Worm (Caenorhabditis elegans) whole organism, L4 larva: ENCODE results near the gene srh-113.

ENCODE experiments used
- F44E2.7 ChIP-seq: fragments of 200-800 bp; sonication (Bioruptor generic); IDR thresholded peaks from 2 replicates; pipeline ENCODE4 v2.1.2; 2022; ENCODE audit warnings: missing genetic modification characterization, missing compliant biosample characterization
- F49E8.2 ChIP-seq: sonication (generic microtip); optimal IDR thresholded peaks from 2 replicates; lab custom pipeline; 2016; ENCODE audit warnings: missing compliant biosample characterization, mild to moderate bottlenecking, missing genetic modification characterization, borderline replicate concordance
- Y48G9A.11 ChIP-seq: fragments of 200-800 bp; sonication (Bioruptor generic); IDR thresholded peaks from 2 replicates; pipeline ENCODE4 v1.3.6; 2022; ENCODE audit warnings: missing genetic modification reagents, missing genetic modification characterization, missing compliant biosample characterization
- Y5F2A.4 ChIP-seq: fragments of 200-800 bp; sonication (Bioruptor generic); optimal IDR thresholded peaks from 2 replicates; lab custom pipeline; 2018; ENCODE audit warnings: mild to moderate bottlenecking, missing genetic modification characterization, missing compliant biosample characterization
- Y75B8A.6 ChIP-seq: fragments of 200-800 bp; sonication (Bioruptor generic); IDR thresholded peaks from 2 replicates; pipeline ENCODE4 v1.3.6; 2022; ENCODE audit warnings: missing genetic modification reagents, missing genetic modification characterization, missing compliant biosample characterization
- ZK337.2 ChIP-seq: fragments of 200-800 bp; sonication (Bioruptor generic); IDR thresholded peaks from 2 replicates; pipeline ENCODE4 v1.3.6; 2022; ENCODE audit warnings: missing genetic modification reagents, missing genetic modification characterization, missing compliant biosample characterization
- aha-1 ChIP-seq: fragments of 150-350 bp; peaks from one replicate; lab custom pipeline; 2014; ENCODE audit warnings: missing biosample characterization, missing genetic modification characterization
- aly-2 ChIP-seq: sonication (generic microtip); optimal IDR thresholded peaks from 2 replicates; lab custom pipeline; 2018; ENCODE audit warnings: missing biosample characterization, missing genetic modification characterization
- ceh-44 ChIP-seq: fragments of 200-800 bp; sonication (Bioruptor generic); IDR thresholded peaks from 2 replicates; pipeline ENCODE4 v1.3.6; 2022; ENCODE audit warnings: missing genetic modification reagents, missing genetic modification characterization, missing compliant biosample characterization
- cey-2 ChIP-seq: sonication (generic microtip); optimal IDR thresholded peaks from 3 replicates; lab custom pipeline; 2017; ENCODE audit warnings: missing genetic modification characterization, mild to moderate bottlenecking, missing compliant biosample characterization, antibody characterized with exemption, borderline replicate concordance; ENCODE audit not compliant: insufficient read depth
- daf-8 ChIP-seq: fragments of 200-800 bp; sonication (Bioruptor generic); IDR thresholded peaks from 2 replicates; pipeline ENCODE4 v1.3.6; 2022; ENCODE audit warnings: missing genetic modification characterization, missing compliant biosample characterization
- dmd-6 ChIP-seq: fragments of 200-800 bp; sonication (Bioruptor generic); IDR thresholded peaks from 2 replicates; pipeline ENCODE4 v1.3.6; 2022; ENCODE audit warnings: missing genetic modification reagents, missing genetic modification characterization, missing compliant biosample characterization
- duxl-1 ChIP-seq: sonication (generic microtip); optimal IDR thresholded peaks from 2 replicates; lab custom pipeline; 2016; ENCODE audit warnings: mild to moderate bottlenecking, missing genetic modification characterization, moderate library complexity, missing compliant biosample characterization; ENCODE audit not compliant: poor library complexity
- fos-1 ChIP-seq: fragments of 150-350 bp; optimal IDR thresholded peaks from 2 replicates; lab custom pipeline; 2014; ENCODE audit warnings: missing biosample characterization, missing genetic modification characterization
- hif-1 ChIP-seq, 2 experiments: sonication (generic microtip); optimal IDR thresholded peaks; 2 replicates each; lab custom pipeline; 2016 to 2017; ENCODE audit warnings: missing compliant biosample characterization in 2 of 2, missing genetic modification characterization in 2 of 2, missing genetic modification reagents in 2 of 2, missing genotype in 2 of 2, mild to moderate bottlenecking in 1 of 2
- lim-7 ChIP-seq: fragments of 200-800 bp; sonication (Bioruptor generic); IDR thresholded peaks from 2 replicates; pipeline ENCODE4 v1.3.6; 2022; ENCODE audit warnings: missing genetic modification characterization, missing compliant biosample characterization
- lin-1 ChIP-seq: fragments of 200-800 bp; sonication (Bioruptor generic); IDR thresholded peaks from 2 replicates; pipeline ENCODE4 v1.3.6; 2022; ENCODE audit warnings: missing genetic modification reagents, missing genetic modification characterization, missing compliant biosample characterization
- lin-15B ChIP-seq: fragments of 150-350 bp; sonication (generic microtip); optimal IDR thresholded peaks from 3 replicates; lab custom pipeline; 2014; ENCODE audit warnings: missing biosample characterization, missing genetic modification characterization
- lsy-2 ChIP-seq, 2 experiments: fragments of 150-350 bp in 1 of 2; sonication (generic microtip) in 1 of 2; optimal IDR thresholded peaks; 2 replicates each; lab custom pipeline; 2014 to 2017; ENCODE audit warnings: missing biosample characterization in 2 of 2, missing genetic modification characterization in 2 of 2
- madf-9 ChIP-seq: fragments of 200-800 bp; sonication (Bioruptor generic); conservative IDR thresholded peaks from 2 replicates; pipeline ENCODE4 v1.3.6; 2022; ENCODE audit warnings: missing genetic modification reagents, missing genetic modification characterization, missing compliant biosample characterization
- mdt-29 ChIP-seq: fragments of 200-800 bp; sonication (Bioruptor generic); IDR thresholded peaks from 2 replicates; pipeline ENCODE4 v1.3.6; 2022; ENCODE audit warnings: missing genetic modification reagents, missing genetic modification characterization, missing compliant biosample characterization
- mes-2 ChIP-seq: sonication (generic microtip); optimal IDR thresholded peaks from 2 replicates; lab custom pipeline; 2016; ENCODE audit warnings: missing genotype, mild to moderate bottlenecking, missing genetic modification characterization, missing compliant biosample characterization; ENCODE audit not compliant: poor library complexity, severe bottlenecking
- mxl-3 ChIP-seq: fragments of 200-800 bp; sonication (Bioruptor generic); optimal IDR thresholded peaks from 2 replicates; lab custom pipeline; 2018; ENCODE audit warnings: mild to moderate bottlenecking, missing genetic modification characterization, missing compliant biosample characterization
- nhr-111 ChIP-seq: fragments of 200-800 bp; sonication (Bioruptor generic); optimal IDR thresholded peaks from 2 replicates; lab custom pipeline; 2018; ENCODE audit warnings: mild to moderate bottlenecking, missing genetic modification characterization, missing compliant biosample characterization
- nhr-28 ChIP-seq: fragments of 150-350 bp; optimal IDR thresholded peaks from 2 replicates; lab custom pipeline; 2014; ENCODE audit warnings: missing biosample characterization, missing genetic modification characterization
- nhr-41 ChIP-seq: fragments of 200-800 bp; sonication (Bioruptor generic); IDR thresholded peaks from 2 replicates; pipeline ENCODE4 v1.3.6; 2022; ENCODE audit warnings: missing genetic modification reagents, missing genetic modification characterization, missing compliant biosample characterization
- nhr-6 ChIP-seq: fragments of 150-350 bp; optimal IDR thresholded peaks from 2 replicates; lab custom pipeline; 2014; ENCODE audit warnings: missing biosample characterization, missing genetic modification characterization
- nhr-77 ChIP-seq: fragments of 150-350 bp; optimal IDR thresholded peaks from 2 replicates; lab custom pipeline; 2014; ENCODE audit warnings: missing biosample characterization, missing genetic modification characterization
- php-3 ChIP-seq: fragments of 200-800 bp; sonication (Bioruptor generic); IDR thresholded peaks from 2 replicates; pipeline ENCODE4 v1.3.6; 2022; ENCODE audit warnings: missing genetic modification reagents, missing genetic modification characterization, missing compliant biosample characterization
- pqm-1 ChIP-seq: sonication (generic microtip); optimal IDR thresholded peaks from 2 replicates; lab custom pipeline; 2017; ENCODE audit warnings: missing biosample characterization, missing genetic modification characterization
- rbr-2 ChIP-seq: sonication (generic microtip); optimal IDR thresholded peaks from 2 replicates; lab custom pipeline; 2016; ENCODE audit warnings: missing genotype, missing genetic modification characterization, missing compliant biosample characterization
- set-16 ChIP-seq: fragments of 200-800 bp; sonication (Bioruptor generic); IDR thresholded peaks from 2 replicates; pipeline ENCODE4 v1.3.6; 2022; ENCODE audit warnings: missing genetic modification reagents, missing genetic modification characterization, missing compliant biosample characterization
- skn-1 ChIP-seq: fragments of 150-350 bp; optimal IDR thresholded peaks from 2 replicates; lab custom pipeline; 2014; ENCODE audit warnings: missing biosample characterization, missing genetic modification characterization
- snpc-1.2 ChIP-seq: fragments of 200-800 bp; sonication (Bioruptor generic); IDR thresholded peaks from 2 replicates; pipeline ENCODE4 v1.3.6; 2022; ENCODE audit warnings: missing genetic modification reagents, missing genetic modification characterization, missing compliant biosample characterization
- tra-1 ChIP-seq: fragments of 200-800 bp; sonication (Bioruptor generic); IDR thresholded peaks from 2 replicates; pipeline ENCODE4 v1.3.6; 2022; ENCODE audit warnings: missing genetic modification reagents, missing genetic modification characterization, missing compliant biosample characterization
- unc-62 ChIP-seq, 3 experiments: fragments of 150-350 bp in 1 of 3; sonication (generic microtip); optimal IDR thresholded peaks in 2 of 3; peaks in 1 of 3; 1 replicate in 1 of 3; 2 replicates in 2 of 3; lab custom pipeline; 2014 to 2017; ENCODE audit warnings: missing biosample characterization in 3 of 3, missing genetic modification characterization in 3 of 3, missing genetic modification reagents in 3 of 3, missing genotype in 1 of 3
- zip-2 ChIP-seq: fragments of 150-350 bp; optimal IDR thresholded peaks from 2 replicates; lab custom pipeline; 2014; ENCODE audit warnings: missing biosample characterization, missing genetic modification characterization
- ztf-7 ChIP-seq: fragments of 150-350 bp; optimal IDR thresholded peaks from 2 replicates; lab custom pipeline; 2014; ENCODE audit warnings: missing biosample characterization, missing genetic modification characterization

Gene srh-113

ce11 chrV:17173738-17174137 is 39.1 kb upstream of the srh-113 start, which contains the start of gene srbc-25 (continued):
- no peak for TF ChIP-seq lim-7 (GFP tag; lab: Robert Waterston, UW)
- no peak for TF ChIP-seq ceh-44 (GFP tag; lab: Robert Waterston, UW)

ce11 chrV:17177967-17178366 is 34.9 kb upstream of the srh-113 start, which contains the start of gene srsx-1:
Gene srsx-1, minus strand, starts transcription at chrV:17178067.
- TF ChIP-seq aha-1 (no peak), aly-2 (no peak), Y48G9A.11 (no peak), fos-1 (tag; lab: Kevin White, UChicago) (no peak)

- TF ChIP-seq nhr-111 (GFP tag; lab: Kevin White, UChicago): no peak
- TF ChIP-seq, all 104 proteins: peak for 0
These were observed 34.4 kb upstream of the srh-113 start, which contains the start of gene srh-174 for ce11 chrV:17178457-17178856. Gene srh-174, plus strand, starts transcription at chrV:17178757.

ce11 chrV:17182045-17182444 is 30.8 kb upstream of the srh-113 start, which contains the start of gene srh-159:
Gene srh-159, plus strand, starts transcription at chrV:17182345.
- TF ChIP-seq lsy-2 (tag; optimal IDR thresholded peaks at IDR 0.05; lab: Kevin White, UChicago) (no peak), lin-15B (tag; lab: Kevin White, UChicago) (no peak), mxl-3 (no peak), ZK337.2 (GFP tag; lab: Robert Waterston, UW) (no peak), lin-1 (no peak), unc-62 (GFP tag; optimal IDR thresholded peaks at IDR 0.05 in 1 of 2; lab: Kevin White, UChicago) (no peak), unc-62 (tag; optimal IDR thresholded peaks at IDR 0.05; lab: Kevin White, UChicago) (no peak), aly-2 (no peak), F49E8.2 (tag; lab: Kevin White, UChicago) (no peak), madf-9 (GFP tag; lab: Robert Waterston, UW) (no peak), mes-2 (tag; lab: Kevin White, UChicago) (no peak), tra-1 (GFP tag; lab: Robert Waterston, UW) (no peak), zip-2 (no peak), duxl-1 (tag; lab: Kevin White, UChicago) (no peak), dmd-6 (GFP tag; lab: Robert Waterston, UW) (no peak), hif-1 (tag; optimal IDR thresholded peaks at IDR 0.05; lab: Kevin White, UChicago) (no peak), daf-8 (GFP tag; lab: Robert Waterston, UW) (no peak), ztf-7 (no peak)

ce11 chrV:17190399-17190798 is 22.4 kb upstream of the srh-113 start, which contains the start of gene str-199:
Gene str-199, minus strand, starts transcription at chrV:17190499.
- no peak for TF ChIP-seq skn-1
- no peak for TF ChIP-seq F44E2.7 (GFP tag; lab: Robert Waterston, UW)
- TF ChIP-seq cey-2 (tag; lab: Kevin White, UChicago): no peak
- no peak for TF ChIP-seq Y5F2A.4 (GFP tag; lab: Kevin White, UChicago)
- TF ChIP-seq nhr-41 (GFP tag; lab: Robert Waterston, UW): no peak
- no peak for TF ChIP-seq tra-1 (GFP tag; lab: Robert Waterston, UW)
- TF ChIP-seq snpc-1.2 (GFP tag; lab: Robert Waterston, UW): no peak
- no peak for TF ChIP-seq nhr-77
- no peak for TF ChIP-seq dmd-6 (GFP tag; lab: Robert Waterston, UW)
- no peak for TF ChIP-seq nhr-28 (tag; lab: Kevin White, UChicago)
- TF ChIP-seq pqm-1 (tag; lab: Kevin White, UChicago): no peak
- TF ChIP-seq nhr-6 (tag; lab: Kevin White, UChicago): no peak
- TF ChIP-seq php-3: no peak
- TF ChIP-seq aly-2: no peak
- no peak for TF ChIP-seq Y75B8A.6 (GFP tag; lab: Robert Waterston, UW)
- no peak for TF ChIP-seq rbr-2
- TF ChIP-seq mdt-29 (GFP tag; lab: Robert Waterston, UW): no peak
- TF ChIP-seq daf-8 (GFP tag; lab: Robert Waterston, UW): no peak
- TF ChIP-seq set-16 (GFP tag; lab: Robert Waterston, UW): no peak
